Fruit fly (Drosophila melanogaster): ENCODE results near the gene CG7781.

DNA sequence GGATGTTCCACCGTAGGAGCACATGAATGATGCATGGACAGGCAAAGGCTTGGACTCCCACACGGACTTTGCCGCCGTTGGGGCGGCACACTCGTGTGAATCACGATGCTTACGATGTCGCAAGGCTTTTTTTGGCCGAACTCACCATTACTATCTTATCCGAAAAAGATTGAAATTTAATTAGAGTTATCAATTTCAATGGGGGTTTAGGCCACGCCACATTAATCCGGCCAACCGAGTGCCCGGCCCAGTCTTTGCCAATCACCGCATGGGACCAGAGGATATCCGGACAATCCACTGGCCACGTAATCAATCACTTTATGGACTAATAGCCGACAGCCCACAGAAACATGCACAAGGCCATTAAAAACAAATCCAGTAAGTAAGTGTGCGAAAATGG, 47.0 kb upstream of the CG7781 start:
- no peak for TF ChIP-seq Myc (optimal IDR thresholded peaks at IDR 0.05)
- no peak for TF ChIP-seq h (optimal IDR thresholded peaks at IDR 0.05)
